Worm (Caenorhabditis elegans) whole organism, late embryonic: Measurements from ENCODE around the gene srbc-40.

ENCODE experiments used
- C38D4.7 ChIP-seq: fragments of 200-800 bp; sonication (Bioruptor generic); optimal IDR thresholded peaks from 2 replicates; lab custom pipeline; 2018; ENCODE audit warnings: mild to moderate bottlenecking, missing genetic modification characterization, moderate library complexity, missing compliant biosample characterization
- ets-4 ChIP-seq: sonication (generic microtip); optimal IDR thresholded peaks from 2 replicates; lab custom pipeline; 2016; ENCODE audit warnings: missing genetic modification characterization, missing compliant biosample characterization
- eyg-1 ChIP-seq: sonication (generic microtip); optimal IDR thresholded peaks from 2 replicates; lab custom pipeline; 2016; ENCODE audit warnings: missing genotype, missing genetic modification characterization, missing compliant biosample characterization
- fkh-10 ChIP-seq: fragments of 150-350 bp; optimal IDR thresholded peaks from 2 replicates; lab custom pipeline; 2014; ENCODE audit warnings: missing biosample characterization, missing genetic modification reagents, missing genetic modification characterization
- hlh-15 ChIP-seq: sonication (generic microtip); optimal IDR thresholded peaks from 2 replicates; lab custom pipeline; 2016; ENCODE audit warnings: missing genetic modification characterization, missing compliant biosample characterization
- nfya-1 ChIP-seq: sonication (generic microtip); optimal IDR thresholded peaks from 2 replicates; lab custom pipeline; 2017; ENCODE audit warnings: missing genetic modification characterization, mild to moderate bottlenecking, missing compliant biosample characterization, antibody characterized with exemption, moderate library complexity
- nhr-11 ChIP-seq: fragments of 150-350 bp; optimal IDR thresholded peaks from 2 replicates; lab custom pipeline; 2014; ENCODE audit warnings: missing biosample characterization, missing genetic modification characterization
- pha-4 ChIP-seq: fragments of 150-350 bp; optimal IDR thresholded peaks from 2 replicates; lab custom pipeline; 2018; ENCODE audit warnings: missing biosample characterization, missing genetic modification reagents, missing genetic modification characterization
- tbx-2 ChIP-seq: sonication (generic microtip); optimal IDR thresholded peaks from 2 replicates; lab custom pipeline; 2016; ENCODE audit warnings: missing genetic modification characterization, missing compliant biosample characterization

DNA sequence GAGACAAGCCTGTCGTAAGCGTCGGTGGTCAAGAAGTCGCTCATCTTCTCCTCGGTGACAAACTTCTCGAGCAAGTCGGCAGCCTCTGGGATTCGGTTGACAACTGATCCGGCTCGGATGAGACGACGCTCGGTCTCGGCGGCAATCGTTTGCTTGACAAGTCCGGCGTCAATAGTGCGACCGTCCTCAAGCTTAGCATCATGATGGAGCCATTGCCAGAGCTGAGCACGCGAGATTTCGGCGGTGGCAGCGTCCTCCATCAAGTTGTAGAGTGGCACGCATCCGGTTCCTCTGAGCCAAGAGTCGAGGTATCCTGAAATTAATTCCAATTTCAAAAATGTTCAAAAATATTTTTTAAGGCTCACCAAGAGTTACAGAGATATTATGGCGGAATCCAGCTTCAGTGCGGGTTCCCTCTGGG lies 4.8 kb upstream of the srbc-40 start:
- no peak for TF ChIP-seq hlh-15 (tag; lab: Kevin White, UChicago)
- no peak for TF ChIP-seq C38D4.7 (GFP tag; lab: Kevin White, UChicago)
- TF ChIP-seq nfya-1 (tag; lab: Kevin White, UChicago) = no peak
- no peak for TF ChIP-seq fkh-10
- no peak for TF ChIP-seq tbx-2 (tag; lab: Kevin White, UChicago)
- TF ChIP-seq ets-4 (tag; lab: Kevin White, UChicago) = no peak
- TF ChIP-seq nhr-11 (tag; lab: Kevin White, UChicago) = no peak
- TF ChIP-seq pha-4 (tag; lab: Kevin White, UChicago) = no peak
- no peak for TF ChIP-seq eyg-1
